Fruit fly (Drosophila melanogaster): Measurements from ENCODE around the gene sick.

The sick gene

dm6 chr2L:19784827-19785569 is 11.2 kb upstream of the sick start:
- TF ChIP-seq usp (GFP tag; optimal IDR thresholded peaks at IDR 0.05) = no peak
- no peak for TF ChIP-seq psq (optimal IDR thresholded peaks at IDR 0.05)
- TF ChIP-seq CG8478 (optimal IDR thresholded peaks at IDR 0.05) = no peak
- no peak for TF ChIP-seq Dll (optimal IDR thresholded peaks at IDR 0.05)
- TF ChIP-seq pan (optimal IDR thresholded peaks at IDR 0.05) = no peak
- TF ChIP-seq EcR (GFP tag; optimal IDR thresholded peaks at IDR 0.05) = no peak

- TF ChIP-seq usp (GFP tag; optimal IDR thresholded peaks at IDR 0.05) = no peak
- no peak for TF ChIP-seq Dll (optimal IDR thresholded peaks at IDR 0.05)
- TF ChIP-seq CG8478 (optimal IDR thresholded peaks at IDR 0.05) = no peak
Measured at dm6 chr2L:19787930-19788329, 8.2 kb upstream of the sick start.

- TF ChIP-seq EcR (GFP tag; optimal IDR thresholded peaks at IDR 0.05) = no peak
- no peak for TF ChIP-seq CG8478 (optimal IDR thresholded peaks at IDR 0.05)
- no peak for TF ChIP-seq usp (GFP tag; optimal IDR thresholded peaks at IDR 0.05)
- no peak for TF ChIP-seq Dll (optimal IDR thresholded peaks at IDR 0.05)
- no peak for TF ChIP-seq pan (optimal IDR thresholded peaks at IDR 0.05)
- TF ChIP-seq psq (optimal IDR thresholded peaks at IDR 0.05) = no peak
Measured at dm6 chr2L:19788735-19789134, 7.4 kb upstream of the sick start.

- TF ChIP-seq Dll (optimal IDR thresholded peaks at IDR 0.05) (no peak), usp (GFP tag; optimal IDR thresholded peaks at IDR 0.05) (no peak), EcR (GFP tag; optimal IDR thresholded peaks at IDR 0.05) (no peak), CG8478 (optimal IDR thresholded peaks at IDR 0.05) (no peak), pan (optimal IDR thresholded peaks at IDR 0.05) (no peak), psq (optimal IDR thresholded peaks at IDR 0.05) (no peak)
Measured at dm6 chr2L:19790553-19791320, 5.4 kb upstream of the sick start.

- no peak for TF ChIP-seq Dll (optimal IDR thresholded peaks at IDR 0.05)
- no peak for TF ChIP-seq pan (optimal IDR thresholded peaks at IDR 0.05)
- no peak for TF ChIP-seq EcR (GFP tag; optimal IDR thresholded peaks at IDR 0.05)
- no peak for TF ChIP-seq psq (optimal IDR thresholded peaks at IDR 0.05)
- TF ChIP-seq usp (GFP tag; optimal IDR thresholded peaks at IDR 0.05) = no peak
- TF ChIP-seq CG8478 (optimal IDR thresholded peaks at IDR 0.05) = no peak
Measured at dm6 chr2L:19791321-19792281, 4.6 kb upstream of the sick start, which contains the start of the genes CdGAPr and CG10466. TSS of gene CdGAPr (minus strand) at chr2L:19791882. TSS of gene CG10466 (plus strand) at chr2L:19792104.

dm6 chr2L:19795320-19796110 is 650 bp upstream of the sick start:
- no peak for TF ChIP-seq pan (optimal IDR thresholded peaks at IDR 0.05)
- peak; percentile 69 to 87 for TF ChIP-seq EcR (GFP tag; optimal IDR thresholded peaks at IDR 0.05)

- no peak for TF ChIP-seq usp (GFP tag; optimal IDR thresholded peaks at IDR 0.05)
- no peak for TF ChIP-seq CG8478 (optimal IDR thresholded peaks at IDR 0.05)
- no peak for TF ChIP-seq Dll (optimal IDR thresholded peaks at IDR 0.05)
- no peak for TF ChIP-seq pan (optimal IDR thresholded peaks at IDR 0.05)
- no peak for TF ChIP-seq psq (optimal IDR thresholded peaks at IDR 0.05)
- TF ChIP-seq EcR (GFP tag; optimal IDR thresholded peaks at IDR 0.05) = no peak
Measured at dm6 chr2L:19799940-19800339, 3.8 kb downstream of the sick start.

dm6 chr2L:19800703-19801102 is 4.5 kb downstream of the sick start:
- TF ChIP-seq CG8478 (optimal IDR thresholded peaks at IDR 0.05) = no peak
- TF ChIP-seq usp (GFP tag; optimal IDR thresholded peaks at IDR 0.05) = no peak
- no peak for TF ChIP-seq pan (optimal IDR thresholded peaks at IDR 0.05)
- TF ChIP-seq Dll (optimal IDR thresholded peaks at IDR 0.05) = no peak
- no peak for TF ChIP-seq EcR (GFP tag; optimal IDR thresholded peaks at IDR 0.05)
- TF ChIP-seq psq (optimal IDR thresholded peaks at IDR 0.05) = no peak

dm6 chr2L:19801951-19802612 is 5.9 kb downstream of the sick start:
- TF ChIP-seq psq (optimal IDR thresholded peaks at IDR 0.05) (no peak), Dll (optimal IDR thresholded peaks at IDR 0.05) (no peak)

dm6 chr2L:19805007-19805406 is 8.8 kb downstream of the sick start:
- no peak for TF ChIP-seq usp (GFP tag; optimal IDR thresholded peaks at IDR 0.05)
- no peak for TF ChIP-seq pan (optimal IDR thresholded peaks at IDR 0.05)
- TF ChIP-seq EcR (GFP tag; optimal IDR thresholded peaks at IDR 0.05) = no peak
- TF ChIP-seq Dll (optimal IDR thresholded peaks at IDR 0.05) = no peak
- TF ChIP-seq psq (optimal IDR thresholded peaks at IDR 0.05) = no peak
- TF ChIP-seq CG8478 (optimal IDR thresholded peaks at IDR 0.05) = no peak

Measured in whole organism.